ENCODE assay signal across 4 worm cellular contexts in the genomic region with DNA sequence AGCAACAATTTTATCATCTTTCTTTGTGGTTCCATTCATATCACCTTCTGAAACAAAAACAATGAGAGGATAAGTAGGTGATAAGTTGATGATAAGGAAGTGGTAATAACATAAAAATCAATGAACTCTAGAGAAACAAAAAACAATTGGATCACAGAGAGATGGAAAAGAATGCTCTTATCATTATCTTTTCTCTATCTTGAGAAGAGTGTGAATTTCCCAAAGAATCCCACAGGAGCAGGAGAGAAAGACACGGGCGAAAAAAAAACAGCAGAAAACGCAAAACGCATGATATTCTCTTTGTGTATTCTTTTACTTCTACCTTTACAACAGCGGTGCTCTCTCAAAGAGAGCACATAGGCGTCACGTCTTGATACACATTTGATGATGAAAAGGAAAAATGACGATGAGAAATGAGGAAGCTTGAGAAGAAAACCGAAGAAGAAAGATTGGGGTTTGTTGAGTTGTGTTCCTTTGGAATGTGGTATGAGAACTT.
TF ChIP-seq lines count a peak whose summit lies in the region.

twk-24 (minus strand) TSS at position 51 of the 496 bp plus-strand sequence.

TF ChIP-seq in whole organism, L1 larva, 84 proteins besides CTCF, POLR2A, EP300 and RAD21 (continues in another document):
- TF ChIP-seq efl-1 (optimal IDR thresholded peaks at IDR 0.05; lab: Kevin White, UChicago) = peak in 1 of 2 experiments; percentile 0
- no peak for TF ChIP-seq efl-1 (GFP tag; optimal IDR thresholded peaks at IDR 0.05 in 1 of 2; lab: Kevin White, UChicago)
- TF ChIP-seq jun-1 (tag; optimal IDR thresholded peaks at IDR 0.05; lab: Kevin White, UChicago) = no peak
- TF ChIP-seq nhr-76 (tag; optimal IDR thresholded peaks at IDR 0.05; lab: Kevin White, UChicago) = no peak
- TF ChIP-seq nhr-28 (tag; optimal IDR thresholded peaks at IDR 0.05; lab: Kevin White, UChicago) = no peak
- no peak for TF ChIP-seq ceh-82 (tag; optimal IDR thresholded peaks at IDR 0.05; lab: Kevin White, UChicago)
- no peak for TF ChIP-seq nhr-84 (tag; optimal IDR thresholded peaks at IDR 0.05; lab: Kevin White, UChicago)
- no peak for TF ChIP-seq elt-3 (tag; optimal IDR thresholded peaks at IDR 0.05; lab: Kevin White, UChicago)
- no peak for TF ChIP-seq aly-2 (tag; optimal IDR thresholded peaks at IDR 0.05; lab: Kevin White, UChicago)
- TF ChIP-seq snu-23 (GFP tag; optimal IDR thresholded peaks at IDR 0.05; lab: Kevin White, UChicago) = no peak
- no peak for TF ChIP-seq fkh-10 (GFP tag; optimal IDR thresholded peaks at IDR 0.05; lab: Kevin White, UChicago)
- no peak for TF ChIP-seq nhr-47 (tag; optimal IDR thresholded peaks at IDR 0.05; lab: Kevin White, UChicago)
- no peak for TF ChIP-seq hlh-4 (tag; optimal IDR thresholded peaks at IDR 0.05; lab: Kevin White, UChicago)
- no peak for TF ChIP-seq lin-39 (tag; optimal IDR thresholded peaks at IDR 0.05; lab: Kevin White, UChicago)
- no peak for TF ChIP-seq ztf-11 (tag; optimal IDR thresholded peaks at IDR 0.05; lab: Kevin White, UChicago)
- no peak for TF ChIP-seq lin-13 (GFP tag; optimal IDR thresholded peaks at IDR 0.05; lab: Kevin White, UChicago)
- no peak for TF ChIP-seq zag-1 (tag; optimal IDR thresholded peaks at IDR 0.05; lab: Kevin White, UChicago)
- TF ChIP-seq ceh-88 (GFP tag; IDR thresholded peaks at IDR 0.05; lab: Robert Waterston, UW) = no peak
- TF ChIP-seq elt-2 (tag; optimal IDR thresholded peaks at IDR 0.05; lab: Kevin White, UChicago) = no peak
- TF ChIP-seq nhr-85 (tag; lab: Kevin White, UChicago) = no peak
- TF ChIP-seq lin-14 (GFP tag; optimal IDR thresholded peaks at IDR 0.05; lab: Kevin White, UChicago) = peak; percentile 72
- TF ChIP-seq hlh-17 (GFP tag; optimal IDR thresholded peaks at IDR 0.05; lab: Kevin White, UChicago; ENCODE audit: borderline replicate concordance) = no peak
- TF ChIP-seq xbp-1 (tag; optimal IDR thresholded peaks at IDR 0.05; lab: Kevin White, UChicago) = no peak

TF ChIP-seq in whole organism, L2 larva, 48 proteins besides CTCF, POLR2A, EP300 and RAD21:
- TF ChIP-seq sma-9 (GFP tag; optimal IDR thresholded peaks at IDR 0.05; lab: Kevin White, UChicago) (peak; percentile 38), sma-9 (tag; optimal IDR thresholded peaks at IDR 0.05; lab: Kevin White, UChicago) (no peak), nhr-23 (tag; optimal IDR thresholded peaks at IDR 0.05; lab: Kevin White, UChicago) (no peak), nhr-129 (tag; optimal IDR thresholded peaks at IDR 0.05; lab: Kevin White, UChicago) (peak; percentile 45)

TF ChIP-seq in whole organism, L4 larva, 104 proteins besides CTCF, POLR2A, EP300 and RAD21:
- TF ChIP-seq nhr-11 (tag; optimal IDR thresholded peaks at IDR 0.05; lab: Kevin White, UChicago) (peak; percentile 17), hlh-30 (tag; optimal IDR thresholded peaks at IDR 0.05; lab: Kevin White, UChicago; ENCODE audit: insufficient read depth) (peak; percentile 6), daf-16 (GFP tag; optimal IDR thresholded peaks at IDR 0.05; lab: Kevin White, UChicago) (peak in 1 of 2 experiments; percentile 23), daf-16 (tag; optimal IDR thresholded peaks at IDR 0.05; lab: Kevin White, UChicago) (no peak), R02D3.7 (tag; optimal IDR thresholded peaks at IDR 0.05; lab: Kevin White, UChicago) (no peak)

TF ChIP-seq in whole organism, late embryonic, 69 proteins besides CTCF, POLR2A, EP300 and RAD21:
- TF ChIP-seq pat-9 (tag; optimal IDR thresholded peaks at IDR 0.05; lab: Kevin White, UChicago) (no peak), ceh-14 (tag; optimal IDR thresholded peaks at IDR 0.05; lab: Kevin White, UChicago) (no peak), F13H6.1 (tag; optimal IDR thresholded peaks at IDR 0.05; lab: Kevin White, UChicago) (no peak), K09A11.1 (tag; optimal IDR thresholded peaks at IDR 0.05; lab: Kevin White, UChicago; ENCODE audit: insufficient read depth) (no peak), ceh-18 (tag; optimal IDR thresholded peaks at IDR 0.05; lab: Kevin White, UChicago) (peak; percentile 59), pros-1 (tag; optimal IDR thresholded peaks at IDR 0.05; lab: Kevin White, UChicago) (no peak), elt-2 (tag; optimal IDR thresholded peaks at IDR 0.05; lab: Kevin White, UChicago) (peak; percentile 65), npax-4 (tag; optimal IDR thresholded peaks at IDR 0.05; lab: Kevin White, UChicago) (no peak), ceh-19 (GFP tag; optimal IDR thresholded peaks at IDR 0.05; lab: Kevin White, UChicago) (no peak), hlh-8 (tag; optimal IDR thresholded peaks at IDR 0.05; lab: Kevin White, UChicago) (no peak), mec-3 (tag; optimal IDR thresholded peaks at IDR 0.05; lab: Kevin White, UChicago; ENCODE audit: borderline replicate concordance) (no peak), ceh-2 (tag; optimal IDR thresholded peaks at IDR 0.05; lab: Kevin White, UChicago) (no peak), ceh-45 (GFP tag; IDR thresholded peaks at IDR 0.05; lab: Robert Waterston, UW) (no peak), sox-4 (tag; optimal IDR thresholded peaks at IDR 0.05; lab: Kevin White, UChicago) (no peak), ttx-3 (tag; optimal IDR thresholded peaks at IDR 0.05; lab: Kevin White, UChicago) (no peak)
TF ChIP-seq in whole organism, late embryonic: peak in this region for 2.

Comparison
In these comparisons a context has a peak if more than half of its experiments do, and no peak if none do; other contexts are left out.
1. Of the 29 proteins assayed by ChIP-seq in both whole organism, L4 larva and whole organism, L1 larva: peak only in whole organism, L4 larva: nhr-11; only in whole organism, L1 larva: mep-1 and unc-130; in both: none; in neither: 26.